Worm (Caenorhabditis elegans) whole organism, L4 larva: Measurements from ENCODE around the gene dhs-28.

Source experiments
- F26F4.8 ChIP-seq: fragments of 200-800 bp; sonication (Bioruptor generic); conservative IDR thresholded peaks from 2 replicates; pipeline ENCODE4 v1.3.6; 2022; ENCODE audit warnings: missing genetic modification characterization, missing compliant biosample characterization
- Y75B8A.6 ChIP-seq: fragments of 200-800 bp; sonication (Bioruptor generic); IDR thresholded peaks from 2 replicates; pipeline ENCODE4 v1.3.6; 2022; ENCODE audit warnings: missing genetic modification reagents, missing genetic modification characterization, missing compliant biosample characterization
- ZK546.5 ChIP-seq, 2 experiments: sonication (generic microtip); optimal IDR thresholded peaks; 2 replicates each; lab custom pipeline; 2017; ENCODE audit warnings: missing biosample characterization in 2 of 2, missing genetic modification characterization in 2 of 2
- aha-1 ChIP-seq: fragments of 150-350 bp; peaks from one replicate; lab custom pipeline; 2014; ENCODE audit warnings: missing biosample characterization, missing genetic modification characterization
- arid-1 ChIP-seq: fragments of 200-800 bp; sonication (Bioruptor generic); conservative IDR thresholded peaks from 2 replicates; pipeline ENCODE4 v1.3.6; 2022; ENCODE audit warnings: missing genetic modification reagents, missing genetic modification characterization, missing compliant biosample characterization
- ceh-82 ChIP-seq: sonication (generic microtip); optimal IDR thresholded peaks from 2 replicates; lab custom pipeline; 2017; ENCODE audit warnings: missing biosample characterization, missing genetic modification characterization
- daf-16 ChIP-seq, 3 experiments: sonication (generic microtip); optimal IDR thresholded peaks; 2 replicates each; lab custom pipeline; 2016 to 2017; ENCODE audit warnings: missing genetic modification characterization in 3 of 3, missing genetic modification reagents in 3 of 3, mild to moderate bottlenecking in 2 of 3, missing compliant biosample characterization in 2 of 3, missing biosample characterization in 1 of 3, moderate library complexity in 1 of 3
- dmd-6 ChIP-seq: fragments of 200-800 bp; sonication (Bioruptor generic); IDR thresholded peaks from 2 replicates; pipeline ENCODE4 v1.3.6; 2022; ENCODE audit warnings: missing genetic modification reagents, missing genetic modification characterization, missing compliant biosample characterization
- dpl-1 ChIP-seq: fragments of 150-350 bp; optimal IDR thresholded peaks from 2 replicates; lab custom pipeline; 2014; ENCODE audit warnings: missing biosample characterization, missing genetic modification reagents, missing genetic modification characterization
- dve-1 ChIP-seq: sonication (generic microtip); optimal IDR thresholded peaks from 2 replicates; lab custom pipeline; 2017; ENCODE audit warnings: antibody characterized with exemption, mild to moderate bottlenecking, missing genetic modification characterization, missing compliant biosample characterization; ENCODE audit not compliant: insufficient read depth
- egl-43 ChIP-seq: fragments of 200-800 bp; sonication (Bioruptor generic); IDR thresholded peaks from 2 replicates; pipeline ENCODE4 v1.3.6; 2022; ENCODE audit warnings: missing genetic modification reagents, missing genetic modification characterization, missing compliant biosample characterization
- fos-1 ChIP-seq: fragments of 150-350 bp; optimal IDR thresholded peaks from 2 replicates; lab custom pipeline; 2014; ENCODE audit warnings: missing biosample characterization, missing genetic modification characterization
- hif-1 ChIP-seq, 2 experiments: sonication (generic microtip); optimal IDR thresholded peaks; 2 replicates each; lab custom pipeline; 2016 to 2017; ENCODE audit warnings: missing compliant biosample characterization in 2 of 2, missing genetic modification characterization in 2 of 2, missing genetic modification reagents in 2 of 2, missing genotype in 2 of 2, mild to moderate bottlenecking in 1 of 2
- hlh-11 ChIP-seq: fragments of 200-800 bp; sonication (Bioruptor generic); optimal IDR thresholded peaks from 2 replicates; lab custom pipeline; 2018; ENCODE audit warnings: mild to moderate bottlenecking, missing genetic modification characterization, missing compliant biosample characterization
- hlh-30 ChIP-seq: sonication (generic microtip); optimal IDR thresholded peaks from 2 replicates; lab custom pipeline; 2017; ENCODE audit warnings: antibody characterized with exemption, mild to moderate bottlenecking, missing genetic modification characterization, missing compliant biosample characterization; ENCODE audit not compliant: insufficient read depth
- hmg-1.1 ChIP-seq: fragments of 200-800 bp; sonication (Bioruptor generic); IDR thresholded peaks from 2 replicates; pipeline ENCODE4 v1.3.6; 2022; ENCODE audit warnings: missing genetic modification reagents, missing genetic modification characterization, missing compliant biosample characterization
- lin-1 ChIP-seq: fragments of 200-800 bp; sonication (Bioruptor generic); IDR thresholded peaks from 2 replicates; pipeline ENCODE4 v1.3.6; 2022; ENCODE audit warnings: missing genetic modification reagents, missing genetic modification characterization, missing compliant biosample characterization
- lin-13 ChIP-seq: fragments of 150-350 bp; optimal IDR thresholded peaks from 2 replicates; lab custom pipeline; 2014; ENCODE audit warnings: missing biosample characterization, missing genetic modification reagents, missing genetic modification characterization
- lin-15B ChIP-seq: fragments of 150-350 bp; sonication (generic microtip); optimal IDR thresholded peaks from 3 replicates; lab custom pipeline; 2014; ENCODE audit warnings: missing biosample characterization, missing genetic modification characterization
- lir-3 ChIP-seq: sonication (generic microtip); optimal IDR thresholded peaks from 2 replicates; lab custom pipeline; 2016; ENCODE audit warnings: mild to moderate bottlenecking, missing genetic modification characterization, missing compliant biosample characterization
- lsy-2 ChIP-seq, 2 experiments: fragments of 150-350 bp in 1 of 2; sonication (generic microtip) in 1 of 2; optimal IDR thresholded peaks; 2 replicates each; lab custom pipeline; 2014 to 2017; ENCODE audit warnings: missing biosample characterization in 2 of 2, missing genetic modification characterization in 2 of 2
- mdl-1 ChIP-seq, 2 experiments: fragments of 150-350 bp in 1 of 2; sonication (generic microtip) in 1 of 2; optimal IDR thresholded peaks; 2 replicates each; lab custom pipeline; 2014 to 2017; ENCODE audit warnings: missing biosample characterization in 2 of 2, missing genetic modification characterization in 2 of 2
- mep-1 ChIP-seq: fragments of 150-350 bp; sonication (generic microtip); optimal IDR thresholded peaks from 3 replicates; lab custom pipeline; 2014; ENCODE audit warnings: missing biosample characterization, missing genetic modification characterization
- mes-2 ChIP-seq: sonication (generic microtip); optimal IDR thresholded peaks from 2 replicates; lab custom pipeline; 2016; ENCODE audit warnings: missing genotype, mild to moderate bottlenecking, missing genetic modification characterization, missing compliant biosample characterization; ENCODE audit not compliant: poor library complexity, severe bottlenecking
- mxl-2 ChIP-seq: fragments of 200-800 bp; sonication (Bioruptor generic); conservative IDR thresholded peaks from 2 replicates; pipeline ENCODE4 v1.3.6; 2022; ENCODE audit warnings: missing genetic modification reagents, missing genetic modification characterization, missing compliant biosample characterization
- nhr-102 ChIP-seq: sonication (generic microtip); optimal IDR thresholded peaks from 2 replicates; lab custom pipeline; 2016; ENCODE audit warnings: mild to moderate bottlenecking, missing genetic modification characterization, moderate library complexity, missing compliant biosample characterization
- nhr-11 ChIP-seq: fragments of 150-350 bp; optimal IDR thresholded peaks from 2 replicates; lab custom pipeline; 2014; ENCODE audit warnings: missing biosample characterization, missing genetic modification characterization
- nhr-25 ChIP-seq: sonication (generic microtip); optimal IDR thresholded peaks from 2 replicates; lab custom pipeline; 2017; ENCODE audit warnings: missing genetic modification characterization, mild to moderate bottlenecking, missing compliant biosample characterization, antibody characterized with exemption, moderate library complexity, borderline replicate concordance; ENCODE audit not compliant: insufficient read depth
- nhr-28 ChIP-seq: fragments of 150-350 bp; optimal IDR thresholded peaks from 2 replicates; lab custom pipeline; 2014; ENCODE audit warnings: missing biosample characterization, missing genetic modification characterization
- nhr-41 ChIP-seq: fragments of 200-800 bp; sonication (Bioruptor generic); IDR thresholded peaks from 2 replicates; pipeline ENCODE4 v1.3.6; 2022; ENCODE audit warnings: missing genetic modification reagents, missing genetic modification characterization, missing compliant biosample characterization
- nhr-42 ChIP-seq: fragments of 200-800 bp; sonication (Bioruptor generic); IDR thresholded peaks from 2 replicates; pipeline ENCODE4 v1.3.6; 2022; ENCODE audit warnings: missing genetic modification characterization, missing compliant biosample characterization
- nhr-48 ChIP-seq: sonication (generic microtip); optimal IDR thresholded peaks from 2 replicates; lab custom pipeline; 2016; ENCODE audit warnings: mild to moderate bottlenecking, missing genetic modification characterization, missing compliant biosample characterization
- nhr-6 ChIP-seq: fragments of 150-350 bp; optimal IDR thresholded peaks from 2 replicates; lab custom pipeline; 2014; ENCODE audit warnings: missing biosample characterization, missing genetic modification characterization
- nhr-76 ChIP-seq: fragments of 150-350 bp; optimal IDR thresholded peaks from 2 replicates; lab custom pipeline; 2014; ENCODE audit warnings: missing biosample characterization, missing genetic modification characterization
- nhr-77 ChIP-seq: fragments of 150-350 bp; optimal IDR thresholded peaks from 2 replicates; lab custom pipeline; 2014; ENCODE audit warnings: missing biosample characterization, missing genetic modification characterization
- pha-4 ChIP-seq, 2 experiments: fragments of 150-350 bp in 1 of 2; fragments of 200-800 bp in 1 of 2; sonication (Bioruptor generic) in 1 of 2; IDR thresholded peaks in 1 of 2; optimal IDR thresholded peaks in 1 of 2; 2 replicates each; pipeline versions ENCODE4 v1.3.6 to Lab custom; 2014 to 2022; ENCODE audit warnings: missing genetic modification characterization in 2 of 2, missing genetic modification reagents in 2 of 2, missing biosample characterization in 1 of 2, missing compliant biosample characterization in 1 of 2
- php-3 ChIP-seq: fragments of 200-800 bp; sonication (Bioruptor generic); IDR thresholded peaks from 2 replicates; pipeline ENCODE4 v1.3.6; 2022; ENCODE audit warnings: missing genetic modification reagents, missing genetic modification characterization, missing compliant biosample characterization
- pqm-1 ChIP-seq: sonication (generic microtip); optimal IDR thresholded peaks from 2 replicates; lab custom pipeline; 2017; ENCODE audit warnings: missing biosample characterization, missing genetic modification characterization
- tag-97 ChIP-seq: fragments of 200-800 bp; sonication (Bioruptor generic); IDR thresholded peaks from 2 replicates; pipeline ENCODE4 v1.3.6; 2022; ENCODE audit warnings: missing genetic modification characterization, missing compliant biosample characterization
- tra-1 ChIP-seq: fragments of 200-800 bp; sonication (Bioruptor generic); IDR thresholded peaks from 2 replicates; pipeline ENCODE4 v1.3.6; 2022; ENCODE audit warnings: missing genetic modification reagents, missing genetic modification characterization, missing compliant biosample characterization
- unc-39 ChIP-seq: sonication (generic microtip); optimal IDR thresholded peaks from 2 replicates; lab custom pipeline; 2017; ENCODE audit warnings: missing biosample characterization, missing genetic modification characterization
- zfp-3 ChIP-seq: fragments of 200-800 bp; sonication (Bioruptor generic); conservative IDR thresholded peaks from 2 replicates; pipeline ENCODE4 v1.3.6; 2022; ENCODE audit warnings: missing genetic modification reagents, missing genetic modification characterization, missing compliant biosample characterization

Gene dhs-28

DNA sequence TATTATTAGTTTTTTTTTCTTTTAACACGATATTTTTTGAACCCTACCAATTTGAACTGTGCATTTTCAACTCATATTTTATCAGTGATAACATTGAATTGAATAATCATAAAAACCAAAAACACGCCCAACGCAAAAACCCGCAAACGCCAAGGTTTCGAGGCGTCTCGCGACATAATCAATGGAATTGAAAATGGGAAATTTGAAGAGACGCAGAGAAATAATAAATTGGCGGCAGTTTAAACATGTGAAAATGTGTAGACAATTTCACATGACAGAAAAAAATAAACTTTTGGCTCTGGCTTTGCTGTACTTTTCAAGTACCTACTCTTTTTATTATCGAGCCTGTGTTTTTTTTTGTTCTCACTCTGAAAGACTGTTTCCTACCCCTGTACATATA, 13.4 kb upstream of the dhs-28 start:
- TF ChIP-seq dmd-6 (GFP tag; lab: Robert Waterston, UW) (peak; percentile 83), mep-1 (peak; percentile 68), pha-4 (GFP tag; IDR thresholded peaks at IDR 0.05; lab: Robert Waterston, UW) (peak; percentile 23; the same call in 1 of the 2 replicates), pha-4 (tag; optimal IDR thresholded peaks at IDR 0.05; lab: Kevin White, UChicago) (no peak), mdl-1 (tag; optimal IDR thresholded peaks at IDR 0.05; lab: Kevin White, UChicago) (peak in 1 of 2 experiments; percentile 49), Y75B8A.6 (GFP tag; lab: Robert Waterston, UW) (no peak), dve-1 (tag; lab: Kevin White, UChicago) (peak; percentile 91), nhr-76 (no peak), php-3 (peak; percentile 69), hlh-11 (tag; lab: Kevin White, UChicago) (peak; percentile 86), nhr-6 (tag; lab: Kevin White, UChicago) (peak; percentile 27), nhr-25 (peak; percentile 20), hif-1 (tag; optimal IDR thresholded peaks at IDR 0.05; lab: Kevin White, UChicago) (peak in 1 of 2 experiments; percentile 39), nhr-41 (GFP tag; lab: Robert Waterston, UW) (no peak), daf-16 (GFP tag; optimal IDR thresholded peaks at IDR 0.05; lab: Kevin White, UChicago) (no peak), daf-16 (tag; optimal IDR thresholded peaks at IDR 0.05; lab: Kevin White, UChicago) (peak; percentile 87), ZK546.5 (tag; optimal IDR thresholded peaks at IDR 0.05; lab: Kevin White, UChicago) (no peak), hmg-1.1 (peak; percentile 56), aha-1 (tag; lab: Kevin White, UChicago) (peak; percentile 76), dpl-1 (GFP tag; lab: Kevin White, UChicago) (peak; percentile 84), pqm-1 (tag; lab: Kevin White, UChicago) (peak; percentile 74), nhr-77 (tag; lab: Kevin White, UChicago) (peak; percentile 59), nhr-11 (tag; lab: Kevin White, UChicago) (no peak), mes-2 (tag; lab: Kevin White, UChicago) (peak; percentile 47), zfp-3 (GFP tag; lab: Robert Waterston, UW) (no peak), hlh-30 (tag; lab: Kevin White, UChicago) (peak; percentile 92), lsy-2 (tag; optimal IDR thresholded peaks at IDR 0.05; lab: Kevin White, UChicago) (peak in 1 of 2 experiments; percentile 60), egl-43 (no peak), lin-13 (GFP tag; lab: Kevin White, UChicago) (peak; percentile 16), nhr-48 (peak; percentile 66), nhr-28 (tag; lab: Kevin White, UChicago) (peak; percentile 71)

DNA sequence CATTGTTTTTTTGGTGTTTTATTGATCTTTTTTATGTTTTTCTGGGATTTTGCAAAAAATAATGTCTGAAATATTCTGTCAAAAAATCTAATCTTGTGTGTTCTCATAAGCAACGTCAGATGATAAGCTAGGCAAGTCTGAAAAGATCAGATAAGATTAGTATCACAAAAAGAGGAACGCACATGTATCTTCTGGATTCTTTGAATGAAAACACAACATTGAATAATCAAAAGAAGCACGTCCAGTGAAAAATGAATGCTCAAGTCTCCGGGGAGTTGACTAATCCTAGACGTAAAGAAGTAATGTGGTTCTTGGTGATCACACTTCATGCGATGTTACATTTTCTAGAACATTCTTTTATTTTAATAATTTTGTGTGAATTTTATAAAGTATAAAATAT, 12.8 kb upstream of the dhs-28 start:
- TF ChIP-seq lir-3 (tag; lab: Kevin White, UChicago) (no peak), F26F4.8 (GFP tag; lab: Robert Waterston, UW) (no peak), lin-15B (tag; lab: Kevin White, UChicago) (no peak), tra-1 (GFP tag; lab: Robert Waterston, UW) (no peak), tag-97 (no peak), ceh-82 (tag; lab: Kevin White, UChicago) (no peak), dmd-6 (GFP tag; lab: Robert Waterston, UW) (no peak), mes-2 (tag; lab: Kevin White, UChicago) (no peak), nhr-42 (no peak), arid-1 (no peak), mxl-2 (no peak), nhr-102 (tag; lab: Kevin White, UChicago) (no peak), unc-39 (tag; lab: Kevin White, UChicago) (no peak), lin-1 (GFP tag; lab: Robert Waterston, UW) (no peak), nhr-41 (GFP tag; lab: Robert Waterston, UW) (no peak), fos-1 (tag; lab: Kevin White, UChicago) (no peak), hmg-1.1 (no peak)
